Worm (Caenorhabditis elegans): ENCODE results near the gene Y48A6C.4.
"Not testable (repeated sequence)": the region's sequence is repeated elsewhere in the genome, so short reads cannot be mapped to it uniquely, and the experiment has no call there.

Gene Y48A6C.4

ce11 chrIII:11095687-11096086 is 23.9 kb upstream of the Y48A6C.4 start:
- TF ChIP-seq dao-5 (tag; optimal IDR thresholded peaks at IDR 0.05) (no peak), him-1 (tag; optimal IDR thresholded peaks at IDR 0.05) (no peak), W03F9.2 (tag; optimal IDR thresholded peaks at IDR 0.05) (no peak)

ce11 chrIII:11099864-11100263 is 19.7 kb upstream of the Y48A6C.4 start, which contains the start of gene hmt-1:
TSS of gene hmt-1 (minus strand) at chrIII:11099964.
- TF ChIP-seq him-1 (tag; optimal IDR thresholded peaks at IDR 0.05) (no peak), W03F9.2 (tag; optimal IDR thresholded peaks at IDR 0.05) (no peak), dao-5 (tag; optimal IDR thresholded peaks at IDR 0.05) (no peak)

- TF ChIP-seq dao-5 (tag; optimal IDR thresholded peaks at IDR 0.05), result no peak
- TF ChIP-seq him-1 (tag; optimal IDR thresholded peaks at IDR 0.05), result no peak
- TF ChIP-seq W03F9.2 (tag; optimal IDR thresholded peaks at IDR 0.05), result no peak
Observed at ce11 chrIII:11101246-11101645, 18.4 kb upstream of the Y48A6C.4 start.

ce11 chrIII:11107327-11107726 is 12.3 kb upstream of the Y48A6C.4 start:
- no peak for TF ChIP-seq him-1 (tag; optimal IDR thresholded peaks at IDR 0.05)
- no peak for TF ChIP-seq W03F9.2 (tag; optimal IDR thresholded peaks at IDR 0.05)
- no peak for TF ChIP-seq dao-5 (tag; optimal IDR thresholded peaks at IDR 0.05)

- TF ChIP-seq dao-5 (tag; optimal IDR thresholded peaks at IDR 0.05), result no peak
- TF ChIP-seq him-1 (tag; optimal IDR thresholded peaks at IDR 0.05), result no peak
- TF ChIP-seq W03F9.2 (tag; optimal IDR thresholded peaks at IDR 0.05), result no peak
Observed at ce11 chrIII:11110756-11111155, 8.8 kb upstream of the Y48A6C.4 start.

ce11 chrIII:11112718-11113117 is 6.9 kb upstream of the Y48A6C.4 start:
- peak; percentile 31 for TF ChIP-seq him-1 (tag; optimal IDR thresholded peaks at IDR 0.05)
- peak; percentile 9 for TF ChIP-seq W03F9.2 (tag; optimal IDR thresholded peaks at IDR 0.05)
- no peak for TF ChIP-seq dao-5 (tag; optimal IDR thresholded peaks at IDR 0.05)

- TF ChIP-seq W03F9.2 (tag; optimal IDR thresholded peaks at IDR 0.05) (no peak), dao-5 (tag; optimal IDR thresholded peaks at IDR 0.05) (no peak), him-1 (tag; optimal IDR thresholded peaks at IDR 0.05) (no peak)
Observed at ce11 chrIII:11113845-11114244, 5.8 kb upstream of the Y48A6C.4 start.

- TF ChIP-seq W03F9.2 (tag; optimal IDR thresholded peaks at IDR 0.05) (no peak), him-1 (tag; optimal IDR thresholded peaks at IDR 0.05) (no peak), dao-5 (tag; optimal IDR thresholded peaks at IDR 0.05) (no peak)
Observed at ce11 chrIII:11115956-11116355, 3.6 kb upstream of the Y48A6C.4 start.

ce11 chrIII:11123844-11124243 is 4.2 kb downstream of the Y48A6C.4 start:
- TF ChIP-seq him-1 (tag; optimal IDR thresholded peaks at IDR 0.05), result no peak
- no peak for TF ChIP-seq dao-5 (tag; optimal IDR thresholded peaks at IDR 0.05)
- TF ChIP-seq W03F9.2 (tag; optimal IDR thresholded peaks at IDR 0.05), result no peak

- TF ChIP-seq dao-5 (tag; optimal IDR thresholded peaks at IDR 0.05) (no peak), him-1 (tag; optimal IDR thresholded peaks at IDR 0.05) (no peak), W03F9.2 (tag; optimal IDR thresholded peaks at IDR 0.05) (no peak)
Observed at ce11 chrIII:11127528-11127927, 7.9 kb downstream of the Y48A6C.4 start, which contains the start of gene Y48A6C.8. TSS of gene Y48A6C.8 (minus strand) at chrIII:11127628.

ce11 chrIII:11129363-11129762 is 9.8 kb downstream of the Y48A6C.4 start:
- TF ChIP-seq dao-5 (tag; optimal IDR thresholded peaks at IDR 0.05) (no peak), W03F9.2 (tag; optimal IDR thresholded peaks at IDR 0.05) (no peak), him-1 (tag; optimal IDR thresholded peaks at IDR 0.05) (no peak)

- not testable (repeated sequence) for TF ChIP-seq W03F9.2, dao-5, him-1 (tag; optimal IDR thresholded peaks at IDR 0.05)
Observed at ce11 chrIII:11131475-11131874, 11.9 kb downstream of the Y48A6C.4 start, which contains the start of gene pha-1. TSS of gene pha-1 (plus strand) at chrIII:11131775.

- TF ChIP-seq him-1 (tag; optimal IDR thresholded peaks at IDR 0.05), result no peak
- no peak for TF ChIP-seq W03F9.2 (tag; optimal IDR thresholded peaks at IDR 0.05)
- TF ChIP-seq dao-5 (tag; optimal IDR thresholded peaks at IDR 0.05), result no peak
Observed at ce11 chrIII:11138922-11139321, 19.3 kb downstream of the Y48A6C.4 start, which contains the start of gene fbxa-128. TSS of gene fbxa-128 (minus strand) at chrIII:11139113.

ce11 chrIII:11141791-11142490 is 22.3 kb downstream of the Y48A6C.4 start, which contains the start of the genes Y47D3A.1 and pola-1:
TSS of gene Y47D3A.1 (minus strand) at chrIII:11141841.
TSS of gene pola-1 (plus strand) at chrIII:11142448.
- TF ChIP-seq W03F9.2 (tag; optimal IDR thresholded peaks at IDR 0.05), result peak; percentile 85
- no peak for TF ChIP-seq dao-5 (tag; optimal IDR thresholded peaks at IDR 0.05)
- TF ChIP-seq him-1 (tag; optimal IDR thresholded peaks at IDR 0.05), result no peak

Data from whole organism, L4/young adult.